Fruit fly (Drosophila melanogaster) whole organism, embryonic: ENCODE data around the gene prg.
A peak's percentile ranks its signal among the peaks of the same experiment; 100 is the strongest.

Source experiments
- Atf3 ChIP-seq: fragments of 200-800 bp; sonication (Bioruptor generic); optimal IDR thresholded peaks from 3 replicates; lab custom pipeline; 2016; ENCODE audit warnings: missing biosample characterization, missing genetic modification characterization
- Bteb2 ChIP-seq: fragments of 200-800 bp; sonication (Bioruptor generic); optimal IDR thresholded peaks from 2 replicates; lab custom pipeline; 2016; ENCODE audit warnings: missing biosample characterization, missing genetic modification characterization
- CG10321 ChIP-seq: fragments of 200-800 bp; sonication (Bioruptor generic); IDR thresholded peaks from 2 replicates; pipeline ENCODE4 v1.3.6; 2022; ENCODE audit warnings: missing biosample characterization, missing genetic modification characterization
- CG10366 ChIP-seq: fragments of 200-800 bp; sonication (Bioruptor generic); IDR thresholded peaks from 2 replicates; pipeline ENCODE4 v1.3.6; 2022; ENCODE audit warnings: missing biosample characterization, missing genetic modification characterization
- CG10543 ChIP-seq: fragments of 200-800 bp; sonication (Bioruptor generic); optimal IDR thresholded peaks from 3 replicates; lab custom pipeline; 2017; ENCODE audit warnings: missing biosample characterization, mild to moderate bottlenecking, missing genetic modification characterization, moderate library complexity
- CG10565 ChIP-seq: fragments of 200-800 bp; sonication (Bioruptor generic); optimal IDR thresholded peaks from 3 replicates; lab custom pipeline; 2016; ENCODE audit warnings: missing biosample characterization, mild to moderate bottlenecking, missing genetic modification characterization
- CG11085 ChIP-seq: fragments of 200-800 bp; sonication (Bioruptor generic); IDR thresholded peaks from 2 replicates; pipeline ENCODE4 v1.3.6; 2022; ENCODE audit warnings: missing biosample characterization, missing genetic modification characterization
- CG11398 ChIP-seq: fragments of 200-800 bp; sonication (Bioruptor generic); optimal IDR thresholded peaks from 2 replicates; lab custom pipeline; 2016; ENCODE audit warnings: missing biosample characterization, missing genetic modification characterization
- CG11723 ChIP-seq: fragments of 200-800 bp; sonication (Bioruptor generic); optimal IDR thresholded peaks from 2 replicates; lab custom pipeline; 2017; ENCODE audit warnings: missing biosample characterization, mild to moderate bottlenecking, missing genetic modification characterization
- CG12236 ChIP-seq: fragments of 200-800 bp; sonication (Bioruptor generic); optimal IDR thresholded peaks from 2 replicates; lab custom pipeline; 2016; ENCODE audit warnings: missing biosample characterization, missing genetic modification characterization
- CG15269 ChIP-seq: fragments of 200-800 bp; sonication (Bioruptor generic); optimal IDR thresholded peaks from 2 replicates; lab custom pipeline; 2018; ENCODE audit warnings: missing biosample characterization, mild to moderate bottlenecking, missing genetic modification characterization, moderate library complexity
- CG1529 ChIP-seq: fragments of 200-800 bp; sonication (Bioruptor generic); optimal IDR thresholded peaks from 3 replicates; lab custom pipeline; 2018; ENCODE audit warnings: missing biosample characterization, missing genetic modification characterization
- CG17568 ChIP-seq: fragments of 200-800 bp; sonication (Bioruptor generic); optimal IDR thresholded peaks from 2 replicates; lab custom pipeline; 2018; ENCODE audit warnings: missing biosample characterization, mild to moderate bottlenecking, missing genetic modification characterization, moderate library complexity
- CG2889 ChIP-seq: fragments of 200-800 bp; sonication (Bioruptor generic); IDR thresholded peaks from 3 replicates; pipeline ENCODE4 v1.3.6; 2022; ENCODE audit warnings: missing biosample characterization, missing genetic modification characterization
- CG3163 ChIP-seq: fragments of 200-800 bp; sonication (Bioruptor generic); optimal IDR thresholded peaks from 3 replicates; lab custom pipeline; 2016; ENCODE audit warnings: missing biosample characterization, missing genetic modification characterization
- CG4282 ChIP-seq: fragments of 200-800 bp; sonication (Bioruptor generic); optimal IDR thresholded peaks from 2 replicates; lab custom pipeline; 2016; ENCODE audit warnings: missing biosample characterization, missing genetic modification characterization
- CG4424 ChIP-seq: fragments of 200-800 bp; sonication (Bioruptor generic); optimal IDR thresholded peaks from 3 replicates; lab custom pipeline; 2016; ENCODE audit warnings: missing biosample characterization, missing genetic modification characterization
- CG6689 ChIP-seq: fragments of 200-800 bp; sonication (Bioruptor generic); IDR thresholded peaks from 2 replicates; pipeline ENCODE4 v1.3.6; 2022; ENCODE audit warnings: missing biosample characterization, missing genetic modification characterization
- CG6791 ChIP-seq: fragments of 200-800 bp; sonication (Bioruptor generic); IDR thresholded peaks from 3 replicates; pipeline ENCODE4 v1.3.6; 2022; ENCODE audit warnings: missing biosample characterization, missing genetic modification characterization; ENCODE audit not compliant: partially characterized antibody
- CG6854 ChIP-seq: fragments of 200-800 bp; sonication (Bioruptor generic); optimal IDR thresholded peaks from 3 replicates; lab custom pipeline; 2017; ENCODE audit warnings: missing biosample characterization, mild to moderate bottlenecking, missing genetic modification characterization
- CG7271 ChIP-seq: fragments of 200-800 bp; sonication (Bioruptor generic); optimal IDR thresholded peaks from 2 replicates; lab custom pipeline; 2018; ENCODE audit warnings: missing biosample characterization, mild to moderate bottlenecking, missing genetic modification characterization, moderate library complexity
- CG9727 ChIP-seq: fragments of 200-800 bp; sonication (Bioruptor generic); optimal IDR thresholded peaks from 3 replicates; lab custom pipeline; 2017; ENCODE audit warnings: missing biosample characterization, mild to moderate bottlenecking, missing genetic modification characterization
- CTCF ChIP-seq: fragments of 200-800 bp; sonication (Bioruptor generic); optimal IDR thresholded peaks from 2 replicates; lab custom pipeline; 2017; ENCODE audit warnings: missing biosample characterization, mild to moderate bottlenecking, missing genetic modification characterization, moderate library complexity
- CkIIα-i1 ChIP-seq: fragments of 200-800 bp; sonication (Bioruptor generic); IDR thresholded peaks from 2 replicates; pipeline ENCODE4 v1.3.6; 2022; ENCODE audit warnings: missing biosample characterization, missing genetic modification characterization
- Dad ChIP-seq: fragments of 200-800 bp; sonication (Bioruptor generic); optimal IDR thresholded peaks from 3 replicates; lab custom pipeline; 2016; ENCODE audit warnings: missing biosample characterization, missing genetic modification characterization
- Dek ChIP-seq: fragments of 200-800 bp; sonication (Bioruptor generic); optimal IDR thresholded peaks from 3 replicates; lab custom pipeline; 2019; ENCODE audit warnings: missing biosample characterization, mild to moderate bottlenecking, missing genetic modification characterization, moderate library complexity
- Dip2 ChIP-seq: fragments of 200-800 bp; sonication (Bioruptor generic); IDR thresholded peaks from 2 replicates; pipeline ENCODE4 v1.3.6; 2022; ENCODE audit warnings: missing biosample characterization, missing genetic modification characterization
- Eip74EF ChIP-seq, 2 experiments: fragments of 200-800 bp in 1 of 2; fragments of >200 bp in 1 of 2; sonication (Bioruptor generic) in 1 of 2; optimal IDR thresholded peaks; 2 replicates each; lab custom pipeline; 2017 to 2019; ENCODE audit warnings: missing biosample characterization in 2 of 2, missing genetic modification characterization in 2 of 2, mild to moderate bottlenecking in 1 of 2, moderate library complexity in 1 of 2
- Fer1 ChIP-seq: fragments of 200-800 bp; sonication (Bioruptor generic); optimal IDR thresholded peaks from 2 replicates; lab custom pipeline; 2017; ENCODE audit warnings: missing biosample characterization, mild to moderate bottlenecking, missing genetic modification characterization
- Gsc ChIP-seq: fragments of 200-800 bp; sonication (Bioruptor generic); IDR thresholded peaks from 2 replicates; pipeline ENCODE4 v1.3.6; 2022; ENCODE audit warnings: missing biosample characterization, missing genetic modification characterization
- Hey ChIP-seq: fragments of 200-800 bp; sonication (Bioruptor generic); optimal IDR thresholded peaks from 3 replicates; lab custom pipeline; 2018; ENCODE audit warnings: missing biosample characterization, mild to moderate bottlenecking, missing genetic modification characterization
- MESR4 ChIP-seq: fragments of 200-800 bp; sonication (Bioruptor generic); optimal IDR thresholded peaks from 2 replicates; lab custom pipeline; 2018; ENCODE audit warnings: missing biosample characterization, mild to moderate bottlenecking, missing genetic modification characterization, moderate library complexity
- Neu2 ChIP-seq: fragments of 200-800 bp; sonication (Bioruptor generic); optimal IDR thresholded peaks from 3 replicates; lab custom pipeline; 2016; ENCODE audit warnings: missing biosample characterization, missing genetic modification characterization, borderline replicate concordance
- Oaz ChIP-seq: fragments of 200-800 bp; sonication (Bioruptor generic); IDR thresholded peaks from 2 replicates; pipeline ENCODE4 v1.3.6; 2022; ENCODE audit warnings: missing biosample characterization, missing genetic modification characterization
- Opbp ChIP-seq: fragments of 200-800 bp; sonication (Bioruptor generic); IDR thresholded peaks from 3 replicates; pipeline ENCODE4 v1.3.6; 2022; ENCODE audit warnings: missing biosample characterization, missing genetic modification characterization; ENCODE audit not compliant: partially characterized antibody
- Side ChIP-seq: fragments of 200-800 bp; sonication (Bioruptor generic); optimal IDR thresholded peaks from 2 replicates; lab custom pipeline; 2016; ENCODE audit warnings: missing biosample characterization, missing genetic modification characterization
- Sry-δ ChIP-seq: fragments of 200-800 bp; sonication (Bioruptor generic); optimal IDR thresholded peaks from 2 replicates; lab custom pipeline; 2016; ENCODE audit warnings: missing biosample characterization, missing genetic modification characterization
- Usf ChIP-seq: fragments of 200-800 bp; sonication (Bioruptor generic); optimal IDR thresholded peaks from 2 replicates; lab custom pipeline; 2017; ENCODE audit warnings: missing genotype, missing biosample characterization, missing genetic modification characterization
- Vsx1 ChIP-seq: fragments of 200-800 bp; sonication (Bioruptor generic); optimal IDR thresholded peaks from 2 replicates; lab custom pipeline; 2017; ENCODE audit warnings: missing biosample characterization, mild to moderate bottlenecking, missing genetic modification characterization, missing genetic modification reagents
- bigmax ChIP-seq: fragments of 200-800 bp; sonication (Bioruptor generic); optimal IDR thresholded peaks from 2 replicates; lab custom pipeline; 2018; ENCODE audit warnings: missing biosample characterization, mild to moderate bottlenecking, missing genetic modification characterization
- chn ChIP-seq: fragments of 200-800 bp; sonication (Bioruptor generic); optimal IDR thresholded peaks from 2 replicates; lab custom pipeline; 2016; ENCODE audit warnings: missing biosample characterization, missing genetic modification characterization
- dan ChIP-seq: fragments of 200-800 bp; sonication (Bioruptor generic); IDR thresholded peaks from 2 replicates; pipeline ENCODE4 v1.3.6; 2022; ENCODE audit warnings: missing biosample characterization, missing genetic modification characterization
- emc ChIP-seq: fragments of 200-800 bp; sonication (Bioruptor generic); optimal IDR thresholded peaks from 2 replicates; lab custom pipeline; 2016; ENCODE audit warnings: missing biosample characterization, missing genetic modification characterization
- gcm2 ChIP-seq: fragments of 200-800 bp; sonication (Bioruptor generic); optimal IDR thresholded peaks from 2 replicates; lab custom pipeline; 2016; ENCODE audit warnings: missing biosample characterization, missing genetic modification characterization
- hkb ChIP-seq, 2 experiments: fragments of 200-800 bp in 1 of 2; fragments of >200 bp in 1 of 2; sonication (Bioruptor generic) in 1 of 2; IDR thresholded peaks in 1 of 2; optimal IDR thresholded peaks in 1 of 2; 2 replicates each; pipeline versions ENCODE4 v1.3.6 to Lab custom; 2017 to 2022; ENCODE audit warnings: missing biosample characterization in 1 of 2, missing genetic modification characterization in 1 of 2
- mirr ChIP-seq: fragments of 200-800 bp; sonication (Bioruptor generic); optimal IDR thresholded peaks from 3 replicates; lab custom pipeline; 2018; ENCODE audit warnings: missing biosample characterization, mild to moderate bottlenecking, missing genetic modification characterization
- p53 ChIP-seq: fragments of 200-800 bp; sonication (Bioruptor generic); optimal IDR thresholded peaks from 2 replicates; lab custom pipeline; 2016; ENCODE audit warnings: missing biosample characterization, missing genetic modification characterization
- pho ChIP-seq: fragments of 200-800 bp; sonication (Bioruptor generic); optimal IDR thresholded peaks from 2 replicates; lab custom pipeline; 2016; ENCODE audit warnings: missing biosample characterization, missing genetic modification characterization
- sd ChIP-seq: fragments of 200-800 bp; sonication (Bioruptor generic); optimal IDR thresholded peaks from 3 replicates; lab custom pipeline; 2018; ENCODE audit warnings: missing biosample characterization, mild to moderate bottlenecking, missing genetic modification characterization, moderate library complexity
- shn ChIP-seq: fragments of 200-800 bp; sonication (Bioruptor generic); optimal IDR thresholded peaks from 3 replicates; lab custom pipeline; 2016; ENCODE audit warnings: missing biosample characterization, missing genetic modification characterization
- slbo ChIP-seq: fragments of 200-800 bp; sonication (Bioruptor generic); IDR thresholded peaks from 2 replicates; pipeline ENCODE4 v1.3.6; 2022; ENCODE audit warnings: missing biosample characterization, missing genetic modification characterization
- vnd ChIP-seq: fragments of 200-800 bp; sonication (Bioruptor generic); IDR thresholded peaks from 3 replicates; pipeline ENCODE4 v1.3.6; 2022; ENCODE audit warnings: missing biosample characterization, missing genetic modification characterization; ENCODE audit not compliant: partially characterized antibody

prg gene

DNA sequence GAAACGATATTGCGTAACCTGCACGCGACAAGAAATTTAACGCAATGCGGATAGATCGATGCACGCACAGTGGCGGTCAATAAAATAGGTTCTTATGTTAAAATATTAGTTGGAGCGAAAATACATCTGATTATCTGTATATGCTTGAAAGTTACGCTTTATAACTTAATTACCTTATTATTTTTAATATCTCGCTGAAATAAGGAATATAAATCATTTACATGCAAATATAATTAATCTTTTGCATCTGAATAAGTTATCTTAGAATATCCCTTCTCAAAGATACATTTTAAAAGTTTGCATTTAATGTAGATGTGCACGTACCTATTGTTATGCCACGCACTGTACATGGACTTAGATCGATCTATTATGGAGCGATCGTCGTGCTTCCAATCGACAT is 7.4 kb downstream of the prg start (continued):
- TF ChIP-seq CG12236 (GFP tag; lab: Kevin White, UChicago) (no peak), CG3163 (no peak), Neu2 (GFP tag; lab: Kevin White, UChicago) (no peak), CTCF (GFP tag; lab: Kevin White, UChicago) (no peak), vnd (GFP tag; lab: Robert Waterston, UW) (no peak), CG11398 (GFP tag; lab: Kevin White, UChicago) (no peak), Atf3 (GFP tag; lab: Kevin White, UChicago) (no peak), dan (GFP tag; lab: Robert Waterston, UW) (no peak), Dip2 (GFP tag; lab: Robert Waterston, UW) (no peak), pho (GFP tag; lab: Kevin White, UChicago) (no peak), Hey (no peak), CG10321 (GFP tag; lab: Robert Waterston, UW) (no peak), bigmax (GFP tag; lab: Kevin White, UChicago) (no peak), CG11723 (GFP tag; lab: Kevin White, UChicago) (no peak), CG2889 (GFP tag; lab: Robert Waterston, UW) (no peak), hkb (optimal IDR thresholded peaks at IDR 0.05; lab: Kevin White, UChicago) (no peak), hkb (GFP tag; IDR thresholded peaks at IDR 0.05; lab: Robert Waterston, UW) (no peak), CkIIα-i1 (GFP tag; lab: Robert Waterston, UW) (no peak), emc (no peak), Sry-δ (GFP tag; lab: Kevin White, UChicago) (no peak), sd (tag; lab: Kevin White, UChicago) (no peak), CG6854 (GFP tag; lab: Kevin White, UChicago) (no peak), CG6689 (peak; percentile 62), CG4282 (GFP tag; lab: Kevin White, UChicago) (no peak), Oaz (GFP tag; lab: Robert Waterston, UW) (no peak), CG11085 (no peak), CG4424 (peak; percentile 44), Dek (tag; lab: Kevin White, UChicago) (no peak), Eip74EF (GFP tag; optimal IDR thresholded peaks at IDR 0.05; lab: Kevin White, UChicago) (no peak), Vsx1 (GFP tag; lab: Kevin White, UChicago) (no peak), Gsc (GFP tag; lab: Robert Waterston, UW) (no peak), chn (GFP tag; lab: Kevin White, UChicago) (no peak), CG17568 (no peak), Bteb2 (GFP tag; lab: Kevin White, UChicago) (no peak), CG10366 (GFP tag; lab: Robert Waterston, UW) (no peak), mirr (GFP tag; lab: Kevin White, UChicago) (no peak), CG1529 (GFP tag; lab: Kevin White, UChicago) (peak; percentile 10), CG9727 (peak; percentile 60), p53 (GFP tag; lab: Kevin White, UChicago) (no peak), Opbp (GFP tag; lab: Robert Waterston, UW) (no peak), MESR4 (no peak), gcm2 (GFP tag; lab: Kevin White, UChicago) (no peak), Usf (no peak), Side (no peak), CG6791 (GFP tag; lab: Robert Waterston, UW) (no peak), Dad (no peak), CG10565 (no peak), CG10543 (GFP tag; lab: Kevin White, UChicago) (no peak), CG7271 (tag; lab: Kevin White, UChicago) (no peak), shn (GFP tag; lab: Kevin White, UChicago) (no peak), CG15269 (tag; lab: Kevin White, UChicago) (no peak), slbo (GFP tag; lab: Robert Waterston, UW) (no peak), Fer1 (GFP tag; lab: Kevin White, UChicago) (no peak)
